Worm (Caenorhabditis elegans): ENCODE data around the gene C02E7.10.

- TF ChIP-seq unc-62 (GFP tag; optimal IDR thresholded peaks at IDR 0.05) (no peak), egl-18 (GFP tag; IDR thresholded peaks at IDR 0.05) (no peak), snpc-1.1 (tag; optimal IDR thresholded peaks at IDR 0.05; ENCODE audit: insufficient read depth) (no peak), rcor-1 (GFP tag; IDR thresholded peaks at IDR 0.05) (no peak), mel-28 (tag; optimal IDR thresholded peaks at IDR 0.05; ENCODE audit: borderline replicate concordance) (no peak), nhr-80 (tag; optimal IDR thresholded peaks at IDR 0.05) (no peak), nfyb-1 (GFP tag; IDR thresholded peaks at IDR 0.05) (no peak), unc-130 (GFP tag; optimal IDR thresholded peaks at IDR 0.05) (no peak), attf-3 (GFP tag; conservative IDR thresholded peaks at IDR 0.05) (no peak), ets-4 (GFP tag; optimal IDR thresholded peaks at IDR 0.05) (no peak), nhr-179 (tag; optimal IDR thresholded peaks at IDR 0.05) (no peak), T07F8.4 (tag; optimal IDR thresholded peaks at IDR 0.05) (no peak), Y67H2A.10 (GFP tag; conservative IDR thresholded peaks at IDR 0.05) (no peak), pha-4 (tag; optimal IDR thresholded peaks at IDR 0.05) (no peak)
Observed at ce11 chrV:4979060-4979459, 46.2 kb upstream of the C02E7.10 start, which contains the start of gene srsx-11.

Data from whole organism, young adult.